Fruit fly (Drosophila melanogaster): ENCODE data around the gene Exo84.

Gene Exo84

DNA sequence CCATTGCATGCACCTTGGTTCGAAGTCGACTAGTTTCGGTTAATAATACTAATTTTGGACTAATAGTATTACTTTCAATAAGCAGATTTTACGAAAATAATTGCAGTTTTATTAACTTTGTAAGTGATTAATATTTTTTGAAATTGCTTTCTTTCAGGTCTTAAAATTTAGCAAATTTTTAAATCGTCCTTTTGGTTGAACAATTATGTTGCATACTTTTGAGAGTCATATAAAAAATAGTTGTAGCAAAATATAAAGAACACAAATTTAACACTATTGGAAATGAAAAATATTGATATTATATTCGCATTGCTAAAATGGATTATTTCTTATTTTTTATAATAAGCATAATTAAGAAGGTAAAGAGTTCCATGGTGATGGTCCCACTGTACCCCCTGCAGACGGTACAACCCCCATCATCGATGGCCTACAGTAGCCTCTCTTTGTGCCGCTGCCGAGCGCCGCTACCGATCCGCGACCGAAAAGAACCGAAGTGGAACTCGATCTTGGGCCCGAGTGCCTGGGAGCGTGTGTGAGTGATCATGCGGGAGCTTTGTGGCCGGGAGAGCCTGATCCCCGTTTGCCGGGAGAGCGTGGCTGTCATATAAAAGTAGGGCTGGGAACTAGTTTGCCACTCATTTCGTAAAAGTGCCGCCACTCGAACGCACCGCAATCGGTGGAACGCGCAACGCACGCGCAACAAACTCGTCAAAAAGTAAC lies 30.7 kb downstream of the Exo84 start (continued):
- TF ChIP-seq ttk (GFP tag; IDR thresholded peaks at IDR 0.05) (peak; percentile 69), CG2116 (GFP tag; optimal IDR thresholded peaks at IDR 0.05) (peak; percentile 77), hkb (optimal IDR thresholded peaks at IDR 0.05) (no peak), hkb (GFP tag; IDR thresholded peaks at IDR 0.05) (peak; percentile 78), CG1602 (GFP tag; optimal IDR thresholded peaks at IDR 0.05) (peak; percentile 95), Antp (GFP tag; optimal IDR thresholded peaks at IDR 0.05) (peak; percentile 67), CG6175 (GFP tag; IDR thresholded peaks at IDR 0.05) (peak; percentile 61; the same call in 1 of the 3 replicates), CG15479 (GFP tag; optimal IDR thresholded peaks at IDR 0.05) (peak; percentile 10), Gug (GFP tag; IDR thresholded peaks at IDR 0.05) (peak; percentile 65), prd (optimal IDR thresholded peaks at IDR 0.05) (no peak), prd (GFP tag; IDR thresholded peaks at IDR 0.05) (peak; percentile 89), CG17568 (GFP tag; optimal IDR thresholded peaks at IDR 0.05) (peak; percentile 81), CG7271 (tag; optimal IDR thresholded peaks at IDR 0.05) (no peak), CG12299 (tag; optimal IDR thresholded peaks at IDR 0.05) (peak; percentile 70), B-H2 (GFP tag; optimal IDR thresholded peaks at IDR 0.05) (peak; percentile 59), dpn (GFP tag; optimal IDR thresholded peaks at IDR 0.05) (peak; percentile 87), vfl (GFP tag; optimal IDR thresholded peaks at IDR 0.05) (peak; percentile 53), tgo (GFP tag; IDR thresholded peaks at IDR 0.05) (peak; percentile 87), CG11398 (GFP tag; optimal IDR thresholded peaks at IDR 0.05) (peak; percentile 62), CG13424 (tag; optimal IDR thresholded peaks at IDR 0.05) (peak; percentile 97), gcm (GFP tag; optimal IDR thresholded peaks at IDR 0.05) (peak; percentile 94), CG7372 (GFP tag; IDR thresholded peaks at IDR 0.05) (peak; percentile 84), CG3995 (GFP tag; optimal IDR thresholded peaks at IDR 0.05) (peak; percentile 59), Xbp1 (GFP tag; optimal IDR thresholded peaks at IDR 0.05) (peak; percentile 95), CG4617 (GFP tag; optimal IDR thresholded peaks at IDR 0.05; ENCODE audit: borderline replicate concordance) (peak; percentile 88), gsb (GFP tag; IDR thresholded peaks at IDR 0.05) (peak; percentile 61; the same call in 1 of the 2 replicates), her (GFP tag; optimal IDR thresholded peaks at IDR 0.05) (peak; percentile 34), pros (GFP tag; optimal IDR thresholded peaks at IDR 0.05) (peak; percentile 74), CG2120 (GFP tag; optimal IDR thresholded peaks at IDR 0.05) (peak; percentile 93), CG2889 (GFP tag; IDR thresholded peaks at IDR 0.05) (peak; percentile 50; the same call in 2 of the 3 replicates), gro (GFP tag; optimal IDR thresholded peaks at IDR 0.05) (peak; percentile 29), C15 (GFP tag; IDR thresholded peaks at IDR 0.05) (0 out of 3 replicates have a peak, but pooled peaks have one; percentile 47), CG2875 (GFP tag; optimal IDR thresholded peaks at IDR 0.05) (peak; percentile 94), CG9727 (GFP tag; optimal IDR thresholded peaks at IDR 0.05) (peak; percentile 99), Mad (GFP tag; optimal IDR thresholded peaks at IDR 0.05) (peak; percentile 78), bbx (GFP tag; IDR thresholded peaks at IDR 0.05; ENCODE audit: partially characterized antibody) (0 out of 2 replicates have a peak, but pooled peaks have one; percentile 35), CG2712 (tag; optimal IDR thresholded peaks at IDR 0.05) (peak; percentile 97), ERR (GFP tag; optimal IDR thresholded peaks at IDR 0.05) (no peak), ara (GFP tag; IDR thresholded peaks at IDR 0.05) (peak; percentile 83), lbe (GFP tag; optimal IDR thresholded peaks at IDR 0.05) (peak; percentile 72), fd3F (GFP tag; optimal IDR thresholded peaks at IDR 0.05) (peak; percentile 88), CG7786 (GFP tag; optimal IDR thresholded peaks at IDR 0.05) (peak; percentile 77), CG9876 (GFP tag; optimal IDR thresholded peaks at IDR 0.05) (peak; percentile 58), Hey (tag; optimal IDR thresholded peaks at IDR 0.05) (peak; percentile 5), CG10979 (tag; optimal IDR thresholded peaks at IDR 0.05) (peak; percentile 98), GATAe (GFP tag; conservative IDR thresholded peaks at IDR 0.05) (peak; percentile 38; the same call in 1 of the 2 replicates), CG7963 (GFP tag; IDR thresholded peaks at IDR 0.05; ENCODE audit: partially characterized antibody) (no peak), Stat92E (GFP tag; optimal IDR thresholded peaks at IDR 0.05) (peak in 1 of 3 experiments; percentile 81), pb (GFP tag; optimal IDR thresholded peaks at IDR 0.05) (peak; percentile 25)

All from whole organism, embryonic.